Worm (Caenorhabditis elegans): ENCODE results near the gene F56D2.5.
A peak's percentile ranks its signal among the peaks of the same experiment; 100 is the strongest.

The F56D2.5 gene

DNA sequence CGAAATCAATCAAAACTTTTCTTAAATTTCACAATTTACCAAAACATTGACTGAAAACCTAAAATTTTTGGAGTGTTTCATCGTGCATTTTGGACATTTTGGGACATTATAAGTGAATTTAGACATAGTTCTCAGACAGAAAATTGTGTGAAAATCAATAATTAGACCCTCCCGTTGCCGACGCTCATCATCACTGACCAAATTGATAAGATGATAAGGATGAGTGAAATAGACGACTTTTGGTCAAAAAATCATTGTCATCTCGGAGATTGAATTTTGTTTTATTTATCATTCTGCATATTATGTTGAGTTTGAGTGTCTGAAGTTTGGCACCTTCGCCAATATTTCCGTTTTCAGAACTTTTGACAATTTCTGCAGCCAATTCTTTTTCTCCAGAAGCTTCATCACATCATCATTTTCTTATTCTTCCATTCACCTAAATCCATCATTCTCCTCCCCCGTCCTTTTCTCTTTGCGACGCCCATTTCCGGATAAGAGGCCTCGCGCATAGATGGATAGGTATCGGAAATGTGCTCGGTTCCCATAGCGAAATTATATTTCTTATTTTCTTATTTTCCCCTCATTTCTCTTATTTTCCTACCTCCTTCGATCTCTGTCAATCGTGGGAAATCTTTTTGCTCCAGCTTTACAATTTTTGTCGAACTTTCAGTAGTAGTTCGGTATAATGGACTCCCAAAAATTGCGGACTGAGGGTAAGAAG lies 30.5 kb upstream of the F56D2.5 start, which contains the start of gene bas-1:
bas-1 (plus strand) TSS at position 671 of the 721 bp plus-strand sequence.
- TF ChIP-seq ztf-11 (tag; optimal IDR thresholded peaks at IDR 0.05) (no peak), hlh-1 (tag; optimal IDR thresholded peaks at IDR 0.05) (no peak), nhr-2 (tag; optimal IDR thresholded peaks at IDR 0.05) (no peak), ham-2 (GFP tag; optimal IDR thresholded peaks at IDR 0.05) (no peak), ceh-83 (GFP tag; optimal IDR thresholded peaks at IDR 0.05) (no peak)

DNA sequence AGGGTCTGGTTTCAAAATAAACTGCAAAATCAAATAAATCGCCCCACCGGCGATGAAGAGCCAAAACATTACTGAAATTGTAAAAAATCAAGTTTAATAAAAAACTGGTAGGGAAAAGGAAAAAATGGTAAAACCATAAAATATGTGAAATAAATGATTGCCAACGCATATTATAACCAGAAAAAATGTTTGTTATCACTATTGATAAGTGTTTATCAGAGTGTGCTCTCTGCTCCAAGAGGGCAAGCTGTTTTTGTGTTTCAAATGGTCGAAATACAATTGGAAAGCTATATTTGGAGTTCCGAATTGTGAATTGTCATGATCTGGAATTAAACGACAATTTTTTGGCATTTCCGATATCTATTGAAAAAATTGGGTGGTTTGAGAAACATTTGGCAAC lies 29.1 kb upstream of the F56D2.5 start, which contains the start of gene C05D2.8:
C05D2.8 (minus strand) TSS at position 71 of the 400 bp plus-strand sequence.
- TF ChIP-seq elt-3 (tag; optimal IDR thresholded peaks at IDR 0.05) (no peak), ces-1 (GFP tag; optimal IDR thresholded peaks at IDR 0.05) (no peak), ceh-83 (GFP tag; optimal IDR thresholded peaks at IDR 0.05) (no peak), M03D4.4 (tag; optimal IDR thresholded peaks at IDR 0.05) (no peak), ham-2 (GFP tag; optimal IDR thresholded peaks at IDR 0.05) (no peak), nhr-12 (tag; optimal IDR thresholded peaks at IDR 0.05) (no peak), pha-4 (tag; optimal IDR thresholded peaks at IDR 0.05) (no peak)

DNA sequence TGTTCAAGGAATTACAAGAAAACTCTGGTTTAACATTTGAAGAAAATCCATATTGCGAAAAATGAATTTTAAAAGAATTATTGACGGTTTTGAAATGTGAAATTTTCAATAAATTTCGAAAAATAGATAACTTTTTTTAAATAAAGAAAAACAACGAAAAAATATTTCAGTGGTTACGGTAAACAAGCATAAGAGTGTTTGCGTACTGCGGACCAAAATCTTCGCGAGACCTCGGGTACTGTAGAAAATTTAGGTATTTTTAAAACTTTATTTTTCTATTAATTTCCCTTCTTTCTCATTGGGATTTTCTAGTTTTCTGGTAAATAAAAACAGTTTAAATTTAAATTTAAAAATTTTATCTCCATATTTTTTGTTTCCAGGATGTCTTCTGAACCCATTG lies 22.9 kb upstream of the F56D2.5 start, which contains the start of gene xnd-1:
xnd-1 (plus strand) TSS at position 381 of the 400 bp plus-strand sequence.
- TF ChIP-seq ham-2 (GFP tag; optimal IDR thresholded peaks at IDR 0.05) (no peak), snpc-4 (tag; optimal IDR thresholded peaks at IDR 0.05) (no peak), nhr-2 (tag; optimal IDR thresholded peaks at IDR 0.05) (no peak), ztf-11 (tag; optimal IDR thresholded peaks at IDR 0.05) (no peak), ceh-83 (GFP tag; optimal IDR thresholded peaks at IDR 0.05) (no peak), cnd-1 (tag; optimal IDR thresholded peaks at IDR 0.05) (no peak), lin-32 (GFP tag; optimal IDR thresholded peaks at IDR 0.05) (no peak), mep-1 (tag; optimal IDR thresholded peaks at IDR 0.05) (no peak), nhr-28 (tag; optimal IDR thresholded peaks at IDR 0.05) (no peak), zip-8 (tag; optimal IDR thresholded peaks at IDR 0.05) (no peak), unc-39 (tag; optimal IDR thresholded peaks at IDR 0.05) (no peak), unc-120 (tag; optimal IDR thresholded peaks at IDR 0.05; ENCODE audit: poor library complexity, severe bottlenecking) (no peak), pha-4 (tag; optimal IDR thresholded peaks at IDR 0.05) (no peak), nhr-12 (tag; optimal IDR thresholded peaks at IDR 0.05) (no peak), mab-5 (tag; optimal IDR thresholded peaks at IDR 0.05) (no peak), elt-1 (tag; optimal IDR thresholded peaks at IDR 0.05; ENCODE audit: borderline replicate concordance, insufficient read depth) (no peak), blmp-1 (tag; optimal IDR thresholded peaks at IDR 0.05) (no peak), elt-3 (tag; optimal IDR thresholded peaks at IDR 0.05) (no peak)

DNA sequence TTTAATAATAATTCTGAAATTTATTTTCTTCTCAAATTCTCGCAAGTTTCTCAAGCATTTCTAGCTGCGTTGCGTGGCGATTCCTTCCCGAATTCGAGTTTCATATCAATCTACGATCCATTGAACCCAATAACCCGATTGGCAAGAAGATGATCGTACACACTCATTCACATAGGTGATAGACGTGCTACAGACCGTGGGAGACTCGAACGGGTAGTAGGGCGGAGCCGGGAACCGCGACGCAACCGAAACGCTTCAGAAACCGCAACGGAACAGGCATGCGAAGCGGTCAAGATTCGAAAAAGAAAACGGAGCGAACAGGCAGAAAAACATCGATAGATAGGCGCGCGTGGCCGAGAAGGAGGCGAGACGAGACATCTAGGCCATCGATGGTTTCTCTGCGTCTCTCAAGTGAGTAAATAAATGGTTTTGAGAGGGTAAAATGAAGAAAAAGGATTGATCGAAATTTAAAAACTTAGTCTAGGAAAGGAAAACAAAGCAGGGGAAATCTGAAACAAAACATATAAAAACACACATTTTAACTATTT lies 22.3 kb upstream of the F56D2.5 start, which contains the start of gene madf-11:
madf-11 (minus strand) TSS at position 51 of the 548 bp plus-strand sequence.
- TF ChIP-seq ces-1 (GFP tag; optimal IDR thresholded peaks at IDR 0.05) (no peak), blmp-1 (tag; optimal IDR thresholded peaks at IDR 0.05) (no peak), flh-1 (GFP tag; optimal IDR thresholded peaks at IDR 0.05) (no peak), lin-32 (GFP tag; optimal IDR thresholded peaks at IDR 0.05) (no peak), mab-5 (tag; optimal IDR thresholded peaks at IDR 0.05) (no peak), zip-8 (tag; optimal IDR thresholded peaks at IDR 0.05) (no peak), nhr-2 (tag; optimal IDR thresholded peaks at IDR 0.05) (no peak), cnd-1 (tag; optimal IDR thresholded peaks at IDR 0.05) (no peak), ceh-39 (tag; optimal IDR thresholded peaks at IDR 0.05) (peak; percentile 72), pha-4 (tag; optimal IDR thresholded peaks at IDR 0.05) (peak; percentile 71), nhr-12 (tag; optimal IDR thresholded peaks at IDR 0.05) (no peak), ceh-83 (GFP tag; optimal IDR thresholded peaks at IDR 0.05) (no peak), elt-3 (tag; optimal IDR thresholded peaks at IDR 0.05) (no peak), mep-1 (tag; optimal IDR thresholded peaks at IDR 0.05) (peak; percentile 36), ham-2 (GFP tag; optimal IDR thresholded peaks at IDR 0.05) (peak; percentile 60), nhr-28 (tag; optimal IDR thresholded peaks at IDR 0.05) (no peak), nhr-237 (tag; optimal IDR thresholded peaks at IDR 0.05) (peak; percentile 34), ztf-11 (tag; optimal IDR thresholded peaks at IDR 0.05) (no peak), bed-3 (GFP tag; optimal IDR thresholded peaks at IDR 0.05) (no peak), mls-2 (tag; optimal IDR thresholded peaks at IDR 0.05) (no peak), unc-120 (tag; optimal IDR thresholded peaks at IDR 0.05; ENCODE audit: poor library complexity, severe bottlenecking) (peak; percentile 31), hlh-1 (tag; optimal IDR thresholded peaks at IDR 0.05) (peak; percentile 3), sem-2 (GFP tag; optimal IDR thresholded peaks at IDR 0.05) (no peak), drap-1 (GFP tag; optimal IDR thresholded peaks at IDR 0.05) (no peak), elt-1 (tag; optimal IDR thresholded peaks at IDR 0.05; ENCODE audit: borderline replicate concordance, insufficient read depth) (no peak), lsy-2 (tag; optimal IDR thresholded peaks at IDR 0.05) (peak; percentile 49), ceh-43 (GFP tag; optimal IDR thresholded peaks at IDR 0.05) (no peak), nhr-76 (tag; optimal IDR thresholded peaks at IDR 0.05) (no peak), M03D4.4 (tag; optimal IDR thresholded peaks at IDR 0.05) (peak; percentile 17), snpc-4 (tag; optimal IDR thresholded peaks at IDR 0.05) (no peak), sptf-1 (tag; optimal IDR thresholded peaks at IDR 0.05) (peak; percentile 58), lin-13 (tag; optimal IDR thresholded peaks at IDR 0.05) (no peak), unc-62 (GFP tag; optimal IDR thresholded peaks at IDR 0.05) (no peak), tbx-8 (GFP tag; optimal IDR thresholded peaks at IDR 0.05) (no peak), unc-39 (tag; optimal IDR thresholded peaks at IDR 0.05) (no peak)

All from whole organism, mixed stage, embryonic.